Worm (Caenorhabditis elegans) whole organism, late embryonic: ENCODE data around the gene mpz-3.

ENCODE experiments used
- C38D4.7 ChIP-seq: fragments of 200-800 bp; sonication (Bioruptor generic); optimal IDR thresholded peaks from 2 replicates; lab custom pipeline; 2018; ENCODE audit warnings: mild to moderate bottlenecking, missing genetic modification characterization, moderate library complexity, missing compliant biosample characterization
- K02D7.2 ChIP-seq: sonication (generic microtip); optimal IDR thresholded peaks from 2 replicates; lab custom pipeline; 2017; ENCODE audit warnings: mild to moderate bottlenecking, missing genetic modification characterization, missing compliant biosample characterization
- K09A11.1 ChIP-seq: sonication (generic microtip); optimal IDR thresholded peaks from 2 replicates; lab custom pipeline; 2017; ENCODE audit warnings: antibody characterized with exemption, mild to moderate bottlenecking, missing genetic modification characterization, missing compliant biosample characterization; ENCODE audit not compliant: insufficient read depth
- Y22D7AL.16 ChIP-seq: sonication (generic microtip); optimal IDR thresholded peaks from 2 replicates; lab custom pipeline; 2016; ENCODE audit warnings: missing genetic modification characterization, missing compliant biosample characterization
- ceh-14 ChIP-seq: sonication (generic microtip); optimal IDR thresholded peaks from 2 replicates; lab custom pipeline; 2016; ENCODE audit warnings: missing genotype, missing genetic modification characterization, missing compliant biosample characterization
- ceh-19 ChIP-seq: fragments of 200-800 bp; sonication (Bioruptor generic); optimal IDR thresholded peaks from 2 replicates; lab custom pipeline; 2018; ENCODE audit warnings: mild to moderate bottlenecking, missing genetic modification characterization, missing compliant biosample characterization
- ceh-2 ChIP-seq: sonication (generic microtip); optimal IDR thresholded peaks from 2 replicates; lab custom pipeline; 2016; ENCODE audit warnings: missing genotype, missing genetic modification characterization, missing compliant biosample characterization
- ceh-22 ChIP-seq: sonication (generic microtip); optimal IDR thresholded peaks from 2 replicates; lab custom pipeline; 2017; ENCODE audit warnings: missing biosample characterization, missing genetic modification characterization
- ceh-24 ChIP-seq: sonication (generic microtip); optimal IDR thresholded peaks from 2 replicates; lab custom pipeline; 2016; ENCODE audit warnings: mild to moderate bottlenecking, missing genetic modification characterization, missing compliant biosample characterization
- ceh-31 ChIP-seq: sonication (generic microtip); optimal IDR thresholded peaks from 2 replicates; lab custom pipeline; 2016; ENCODE audit warnings: missing genetic modification characterization, missing compliant biosample characterization
- ceh-34 ChIP-seq: sonication (generic microtip); optimal IDR thresholded peaks from 2 replicates; lab custom pipeline; 2016; ENCODE audit warnings: mild to moderate bottlenecking, missing genetic modification characterization, missing compliant biosample characterization
- ceh-9 ChIP-seq: sonication (generic microtip); optimal IDR thresholded peaks from 2 replicates; lab custom pipeline; 2016; ENCODE audit warnings: mild to moderate bottlenecking, missing genetic modification characterization, inconsistent platforms, missing compliant biosample characterization
- che-1 ChIP-seq: sonication (generic microtip); optimal IDR thresholded peaks from 2 replicates; lab custom pipeline; 2016; ENCODE audit warnings: mild to moderate bottlenecking, missing genetic modification characterization, missing compliant biosample characterization
- dmd-4 ChIP-seq: sonication (generic microtip); optimal IDR thresholded peaks from 2 replicates; lab custom pipeline; 2016; ENCODE audit warnings: borderline replicate concordance, missing genetic modification characterization, missing compliant biosample characterization
- elt-4 ChIP-seq: sonication (generic microtip); optimal IDR thresholded peaks from 2 replicates; lab custom pipeline; 2016; ENCODE audit warnings: missing genetic modification characterization, missing compliant biosample characterization
- ets-4 ChIP-seq: sonication (generic microtip); optimal IDR thresholded peaks from 2 replicates; lab custom pipeline; 2016; ENCODE audit warnings: missing genetic modification characterization, missing compliant biosample characterization
- eyg-1 ChIP-seq: sonication (generic microtip); optimal IDR thresholded peaks from 2 replicates; lab custom pipeline; 2016; ENCODE audit warnings: missing genotype, missing genetic modification characterization, missing compliant biosample characterization
- fkh-10 ChIP-seq: fragments of 150-350 bp; optimal IDR thresholded peaks from 2 replicates; lab custom pipeline; 2014; ENCODE audit warnings: missing biosample characterization, missing genetic modification reagents, missing genetic modification characterization
- gmeb-2 ChIP-seq: sonication (generic microtip); optimal IDR thresholded peaks from 2 replicates; lab custom pipeline; 2016; ENCODE audit warnings: missing genetic modification characterization, inconsistent platforms, missing compliant biosample characterization
- hlh-13 ChIP-seq: fragments of 200-800 bp; sonication (Bioruptor generic); optimal IDR thresholded peaks from 2 replicates; lab custom pipeline; 2018; ENCODE audit warnings: mild to moderate bottlenecking, missing genetic modification characterization, missing compliant biosample characterization
- hlh-30 ChIP-seq: sonication (generic microtip); optimal IDR thresholded peaks from 2 replicates; lab custom pipeline; 2017; ENCODE audit warnings: antibody characterized with exemption, missing genetic modification characterization, missing compliant biosample characterization; ENCODE audit not compliant: insufficient read depth
- hlh-6 ChIP-seq: sonication (generic microtip); optimal IDR thresholded peaks from 2 replicates; lab custom pipeline; 2016; ENCODE audit warnings: missing genotype, missing genetic modification characterization, missing compliant biosample characterization
- hlh-8 ChIP-seq: sonication (generic microtip); optimal IDR thresholded peaks from 2 replicates; lab custom pipeline; 2016; ENCODE audit warnings: missing genotype, missing genetic modification characterization, missing compliant biosample characterization
- madf-2 ChIP-seq: sonication (generic microtip); optimal IDR thresholded peaks from 2 replicates; lab custom pipeline; 2017; ENCODE audit warnings: missing genetic modification characterization, missing compliant biosample characterization
- nfya-1 ChIP-seq: sonication (generic microtip); optimal IDR thresholded peaks from 2 replicates; lab custom pipeline; 2017; ENCODE audit warnings: missing genetic modification characterization, mild to moderate bottlenecking, missing compliant biosample characterization, antibody characterized with exemption, moderate library complexity
- nhr-11 ChIP-seq: fragments of 150-350 bp; optimal IDR thresholded peaks from 2 replicates; lab custom pipeline; 2014; ENCODE audit warnings: missing biosample characterization, missing genetic modification characterization
- nhr-232 ChIP-seq: sonication (generic microtip); optimal IDR thresholded peaks from 2 replicates; lab custom pipeline; 2016; ENCODE audit warnings: missing genetic modification characterization, missing compliant biosample characterization
- odd-2 ChIP-seq: sonication (generic microtip); optimal IDR thresholded peaks from 2 replicates; lab custom pipeline; 2017; ENCODE audit warnings: antibody characterized with exemption, mild to moderate bottlenecking, missing genetic modification characterization, missing compliant biosample characterization
- pat-9 ChIP-seq: fragments of 200-800 bp; sonication (Bioruptor generic); optimal IDR thresholded peaks from 2 replicates; lab custom pipeline; 2018; ENCODE audit warnings: mild to moderate bottlenecking, missing genetic modification characterization, moderate library complexity, missing compliant biosample characterization
- pax-1 ChIP-seq: fragments of 150-350 bp; optimal IDR thresholded peaks from 2 replicates; lab custom pipeline; 2014; ENCODE audit warnings: missing biosample characterization, missing genetic modification characterization
- pqm-1 ChIP-seq: sonication (generic microtip); optimal IDR thresholded peaks from 2 replicates; lab custom pipeline; 2016; ENCODE audit warnings: missing genetic modification characterization, missing compliant biosample characterization
- pros-1 ChIP-seq: fragments of 150-350 bp; optimal IDR thresholded peaks from 2 replicates; lab custom pipeline; 2014; ENCODE audit warnings: missing biosample characterization, missing genetic modification reagents, missing genetic modification characterization
- rnt-1 ChIP-seq: sonication (generic microtip); optimal IDR thresholded peaks from 2 replicates; lab custom pipeline; 2016; ENCODE audit warnings: missing genetic modification characterization, missing compliant biosample characterization
- sox-2 ChIP-seq: fragments of 200-800 bp; sonication (Bioruptor generic); IDR thresholded peaks from 2 replicates; pipeline ENCODE4 v1.3.6; 2022; ENCODE audit warnings: missing genetic modification reagents, missing genetic modification characterization, missing compliant biosample characterization
- sox-4 ChIP-seq: sonication (generic microtip); optimal IDR thresholded peaks from 2 replicates; lab custom pipeline; 2017; ENCODE audit warnings: mild to moderate bottlenecking, missing genetic modification characterization, inconsistent platforms, missing compliant biosample characterization
- syd-9 ChIP-seq: sonication (generic microtip); optimal IDR thresholded peaks from 2 replicates; lab custom pipeline; 2016; ENCODE audit warnings: mild to moderate bottlenecking, missing genetic modification characterization, moderate library complexity, missing compliant biosample characterization
- tbx-2 ChIP-seq: sonication (generic microtip); optimal IDR thresholded peaks from 2 replicates; lab custom pipeline; 2016; ENCODE audit warnings: missing genetic modification characterization, missing compliant biosample characterization
- tbx-7 ChIP-seq: sonication (generic microtip); optimal IDR thresholded peaks from 2 replicates; lab custom pipeline; 2016; ENCODE audit warnings: missing genotype, missing genetic modification characterization, missing compliant biosample characterization
- ttx-3 ChIP-seq: sonication (generic microtip); optimal IDR thresholded peaks from 2 replicates; lab custom pipeline; 2016; ENCODE audit warnings: missing genetic modification reagents, missing genetic modification characterization, missing compliant biosample characterization
- unc-3 ChIP-seq, 2 experiments: fragments of 200-800 bp in 1 of 2; sonication (Bioruptor generic) in 1 of 2; sonication (generic microtip) in 1 of 2; conservative IDR thresholded peaks in 1 of 2; optimal IDR thresholded peaks in 1 of 2; 2 replicates each; pipeline versions ENCODE4 v1.3.6 to Lab custom; 2016 to 2022; ENCODE audit warnings: missing compliant biosample characterization in 2 of 2, missing genetic modification characterization in 2 of 2, missing genetic modification reagents in 1 of 2
- unc-42 ChIP-seq: sonication (generic microtip); optimal IDR thresholded peaks from 2 replicates; lab custom pipeline; 2016; ENCODE audit warnings: missing genotype, missing genetic modification characterization, missing compliant biosample characterization
- unc-55 ChIP-seq: sonication (generic microtip); optimal IDR thresholded peaks from 2 replicates; lab custom pipeline; 2017; ENCODE audit warnings: missing biosample characterization, missing genetic modification reagents, missing genetic modification characterization
- ztf-16 ChIP-seq: sonication (generic microtip); optimal IDR thresholded peaks from 2 replicates; lab custom pipeline; 2017; ENCODE audit warnings: missing genetic modification characterization, missing compliant biosample characterization

Gene mpz-3

DNA sequence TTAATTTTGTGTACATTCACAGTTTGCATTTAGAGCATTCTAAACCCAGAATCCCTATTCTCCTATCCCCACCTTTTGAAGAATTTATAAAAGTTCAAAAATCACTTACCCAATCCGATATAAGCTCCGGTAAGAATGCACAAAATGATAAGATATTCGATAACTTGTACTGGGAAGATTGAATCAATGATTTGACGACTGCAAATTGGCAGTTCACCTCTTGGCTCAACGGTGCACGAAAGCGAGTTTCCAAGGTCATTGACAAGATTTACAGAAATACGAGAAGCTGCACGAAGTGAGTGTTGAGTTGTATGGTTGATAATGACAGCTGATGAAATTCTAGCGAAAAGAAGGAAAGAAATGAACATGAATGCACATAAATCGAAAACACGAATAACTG, 4.9 kb downstream of the mpz-3 start:
- TF ChIP-seq sox-2 (GFP tag; lab: Robert Waterston, UW), result no peak

DNA sequence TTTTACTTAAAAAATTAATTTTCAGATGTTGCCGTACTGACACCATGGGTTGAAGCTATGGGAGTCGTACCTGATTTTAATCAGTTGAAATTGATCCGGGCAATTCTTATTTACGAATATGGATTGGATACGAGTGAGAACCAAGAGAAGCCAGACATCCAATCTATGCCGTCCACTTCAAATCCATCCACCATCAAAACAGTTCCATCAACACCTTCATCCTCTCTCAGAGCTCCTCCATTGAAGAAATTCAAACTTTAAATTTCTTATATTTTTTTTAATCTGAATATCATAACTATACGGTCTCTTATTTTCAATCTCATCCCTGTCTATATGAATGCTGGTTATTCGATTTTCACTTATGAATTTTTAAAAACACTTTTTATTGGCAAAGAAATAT, 6.3 kb downstream of the mpz-3 start:
- no peak for TF ChIP-seq gmeb-2
- TF ChIP-seq sox-4, result no peak
- no peak for TF ChIP-seq C38D4.7
- no peak for TF ChIP-seq pax-1 (tag; lab: Kevin White, UChicago)
- no peak for TF ChIP-seq hlh-8
- no peak for TF ChIP-seq ceh-31 (tag; lab: Kevin White, UChicago)
- no peak for TF ChIP-seq pros-1 (tag; lab: Kevin White, UChicago)
- TF ChIP-seq ceh-14, result no peak
- no peak for TF ChIP-seq elt-4 (tag; lab: Kevin White, UChicago)
- no peak for TF ChIP-seq pat-9 (tag; lab: Kevin White, UChicago)
- TF ChIP-seq ceh-9 (tag; lab: Kevin White, UChicago), result no peak
- TF ChIP-seq unc-3 (GFP tag; conservative IDR thresholded peaks at IDR 0.05; lab: Robert Waterston, UW), result no peak
- no peak for TF ChIP-seq unc-3 (tag; optimal IDR thresholded peaks at IDR 0.05; lab: Kevin White, UChicago)
- TF ChIP-seq ceh-2 (tag; lab: Kevin White, UChicago), result no peak
- TF ChIP-seq ceh-22 (tag; lab: Kevin White, UChicago), result no peak
- no peak for TF ChIP-seq ets-4 (tag; lab: Kevin White, UChicago)
- no peak for TF ChIP-seq ceh-19 (GFP tag; lab: Kevin White, UChicago)

DNA sequence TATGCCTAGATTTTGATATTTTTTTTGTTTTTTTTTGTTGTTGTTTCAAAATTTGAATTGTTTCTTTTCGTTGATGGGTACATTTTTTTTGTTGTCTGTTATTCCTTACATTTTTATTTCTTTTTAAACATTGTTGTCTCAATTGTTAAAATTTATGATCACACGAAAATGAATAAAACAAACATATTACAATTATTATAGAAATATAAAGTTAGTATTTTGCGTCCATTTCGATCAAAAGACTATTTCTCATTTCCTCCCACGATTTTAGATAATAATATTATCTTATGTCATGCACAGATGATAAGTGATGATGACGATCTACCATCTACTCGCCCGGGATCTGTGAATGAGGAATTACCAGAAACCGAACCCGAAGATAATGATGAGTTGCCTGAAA, 10.5 kb downstream of the mpz-3 start, which contains the start of gene wrn-1:
Gene wrn-1, plus strand, starts transcription at position 301 of the 400 bp plus-strand sequence.
- TF ChIP-seq dmd-4 (no peak), tbx-2 (tag; lab: Kevin White, UChicago) (no peak), pqm-1 (tag; lab: Kevin White, UChicago) (no peak), madf-2 (tag; lab: Kevin White, UChicago) (no peak), fkh-10 (GFP tag; lab: Kevin White, UChicago) (no peak), K09A11.1 (tag; lab: Kevin White, UChicago) (no peak), ets-4 (tag; lab: Kevin White, UChicago) (no peak), ztf-16 (tag; lab: Kevin White, UChicago) (no peak), hlh-6 (tag; lab: Kevin White, UChicago) (no peak), sox-4 (no peak), Y22D7AL.16 (no peak), eyg-1 (tag; lab: Kevin White, UChicago) (no peak), ttx-3 (no peak), nhr-11 (tag; lab: Kevin White, UChicago) (no peak)
- TF ChIP-seq, all 69 proteins: peak for 0

ce11 chrII:6544842-6545410, 20.3 kb downstream of the mpz-3 start, which contains the start of gene lron-15:
Gene lron-15, minus strand, starts transcription at chrII:6544892.
- TF ChIP-seq K02D7.2 (tag; lab: Kevin White, UChicago) (no peak), tbx-2 (tag; lab: Kevin White, UChicago) (no peak), ceh-34 (tag; lab: Kevin White, UChicago) (no peak), rnt-1 (tag; lab: Kevin White, UChicago) (peak; percentile 21), ceh-31 (tag; lab: Kevin White, UChicago) (no peak), unc-55 (peak; percentile 50)
- TF ChIP-seq, all 69 proteins: peak for 2

- TF ChIP-seq hlh-13 (GFP tag; lab: Kevin White, UChicago), result no peak
- TF ChIP-seq ets-4 (tag; lab: Kevin White, UChicago), result no peak
- TF ChIP-seq tbx-7, result no peak
- TF ChIP-seq K09A11.1 (tag; lab: Kevin White, UChicago), result no peak
- TF ChIP-seq nfya-1 (tag; lab: Kevin White, UChicago), result peak; percentile 5
- TF ChIP-seq nhr-11 (tag; lab: Kevin White, UChicago), result no peak
- no peak for TF ChIP-seq ttx-3
- no peak for TF ChIP-seq che-1 (tag; lab: Kevin White, UChicago)
- TF ChIP-seq Y22D7AL.16, result no peak
- no peak for TF ChIP-seq syd-9 (tag; lab: Kevin White, UChicago)
- no peak for TF ChIP-seq nhr-232 (tag; lab: Kevin White, UChicago)
- peak; percentile 81 for TF ChIP-seq unc-42
- no peak for TF ChIP-seq ceh-24 (tag; lab: Kevin White, UChicago)
- peak; percentile 70 for TF ChIP-seq hlh-30
- no peak for TF ChIP-seq C38D4.7
- TF ChIP-seq tbx-2 (tag; lab: Kevin White, UChicago), result no peak
- no peak for TF ChIP-seq hlh-8
- no peak for TF ChIP-seq odd-2 (tag; lab: Kevin White, UChicago)
Observed at ce11 chrII:6535957-6536424, 29.2 kb downstream of the mpz-3 start, which contains the start of gene utp-20. Gene utp-20, plus strand, starts transcription at chrII:6536374.
